Fruit fly (Drosophila melanogaster) whole organism, embryonic: Measurements from ENCODE around the gene CG18428.

Experiments
- Antp ChIP-seq: fragments of 200-800 bp; sonication (Bioruptor generic); optimal IDR thresholded peaks from 3 replicates; lab custom pipeline; 2016; ENCODE audit warnings: missing biosample characterization, missing genetic modification characterization
- Atf3 ChIP-seq: fragments of 200-800 bp; sonication (Bioruptor generic); optimal IDR thresholded peaks from 3 replicates; lab custom pipeline; 2016; ENCODE audit warnings: missing biosample characterization, missing genetic modification characterization
- B-H2 ChIP-seq: fragments of 200-800 bp; sonication (Bioruptor generic); optimal IDR thresholded peaks from 2 replicates; lab custom pipeline; 2018; ENCODE audit warnings: missing biosample characterization, mild to moderate bottlenecking, missing genetic modification characterization
- C15 ChIP-seq: fragments of 200-800 bp; sonication (Bioruptor generic); IDR thresholded peaks from 3 replicates; pipeline ENCODE4 v1.3.6; 2022; ENCODE audit warnings: missing biosample characterization, missing genetic modification characterization
- CG11247 ChIP-seq: fragments of 200-800 bp; sonication (Bioruptor generic); IDR thresholded peaks from 2 replicates; pipeline ENCODE4 v1.3.6; 2022; ENCODE audit warnings: missing biosample characterization, missing genetic modification characterization
- CG12104 ChIP-seq: fragments of 200-800 bp; sonication (Bioruptor generic); optimal IDR thresholded peaks from 3 replicates; lab custom pipeline; 2016; ENCODE audit warnings: missing biosample characterization, missing genetic modification characterization
- CG12744 ChIP-seq: fragments of 200-800 bp; sonication (Bioruptor generic); optimal IDR thresholded peaks from 2 replicates; lab custom pipeline; 2016; ENCODE audit warnings: missing biosample characterization, missing genetic modification characterization
- CG13624 ChIP-seq: fragments of 200-800 bp; sonication (Bioruptor generic); optimal IDR thresholded peaks from 2 replicates; lab custom pipeline; 2016; ENCODE audit warnings: missing biosample characterization, missing genetic modification characterization
- CG17361 ChIP-seq: fragments of 200-800 bp; sonication (Bioruptor generic); IDR thresholded peaks from 3 replicates; pipeline ENCODE4 v1.3.6; 2022; ENCODE audit warnings: missing biosample characterization, missing genetic modification characterization
- CG17802 ChIP-seq: fragments of 200-800 bp; sonication (Bioruptor generic); optimal IDR thresholded peaks from 2 replicates; lab custom pipeline; 2018; ENCODE audit warnings: missing biosample characterization, mild to moderate bottlenecking, missing genetic modification characterization, moderate library complexity
- CG18599 ChIP-seq: fragments of 200-800 bp; sonication (Bioruptor generic); optimal IDR thresholded peaks from 3 replicates; lab custom pipeline; 2017; ENCODE audit warnings: missing biosample characterization, missing genetic modification characterization, mild to moderate bottlenecking, moderate library complexity, missing genetic modification reagents
- CG18764 ChIP-seq: fragments of 200-800 bp; sonication (Bioruptor generic); optimal IDR thresholded peaks from 3 replicates; lab custom pipeline; 2016; ENCODE audit warnings: missing biosample characterization, missing genetic modification characterization
- CG3065 ChIP-seq: fragments of 200-800 bp; sonication (Bioruptor generic); optimal IDR thresholded peaks from 2 replicates; lab custom pipeline; 2016; ENCODE audit warnings: missing biosample characterization, missing genetic modification characterization
- CG42726 ChIP-seq: fragments of 200-800 bp; sonication (Bioruptor generic); IDR thresholded peaks from 2 replicates; pipeline ENCODE4 v1.3.6; 2022; ENCODE audit warnings: missing biosample characterization, missing genetic modification characterization; ENCODE audit not compliant: partially characterized antibody
- CG6683 ChIP-seq: fragments of 200-800 bp; sonication (Bioruptor generic); optimal IDR thresholded peaks from 2 replicates; lab custom pipeline; 2017; ENCODE audit warnings: missing biosample characterization, mild to moderate bottlenecking, missing genetic modification characterization, missing genetic modification reagents
- CG6813 ChIP-seq: fragments of 200-800 bp; sonication (Bioruptor generic); optimal IDR thresholded peaks from 2 replicates; lab custom pipeline; 2017; ENCODE audit warnings: missing biosample characterization, missing genetic modification characterization, mild to moderate bottlenecking, moderate library complexity, missing genetic modification reagents
- CG8765 ChIP-seq: fragments of 200-800 bp; sonication (Bioruptor generic); IDR thresholded peaks from 2 replicates; pipeline ENCODE4 v1.3.6; 2022; ENCODE audit warnings: missing biosample characterization, missing genetic modification characterization
- CG9215 ChIP-seq: fragments of 200-800 bp; sonication (Bioruptor generic); IDR thresholded peaks from 2 replicates; pipeline ENCODE4 v1.3.6; 2022; ENCODE audit warnings: missing biosample characterization, missing genetic modification characterization
- CG9932 ChIP-seq: fragments of 200-800 bp; sonication (Bioruptor generic); IDR thresholded peaks from 2 replicates; pipeline ENCODE4 v1.3.6; 2022; ENCODE audit warnings: missing biosample characterization, missing genetic modification characterization
- Dek ChIP-seq: fragments of 200-800 bp; sonication (Bioruptor generic); optimal IDR thresholded peaks from 3 replicates; lab custom pipeline; 2019; ENCODE audit warnings: missing biosample characterization, mild to moderate bottlenecking, missing genetic modification characterization, moderate library complexity
- E2f2 ChIP-seq: fragments of 200-800 bp; sonication (Bioruptor generic); IDR thresholded peaks from 2 replicates; pipeline ENCODE4 v1.3.6; 2022; ENCODE audit warnings: missing biosample characterization, missing genetic modification characterization
- HLH3B ChIP-seq: fragments of 200-800 bp; sonication (Bioruptor generic); IDR thresholded peaks from 2 replicates; pipeline ENCODE4 v1.3.6; 2022; ENCODE audit warnings: missing biosample characterization, missing genetic modification characterization
- Hey ChIP-seq: fragments of 200-800 bp; sonication (Bioruptor generic); optimal IDR thresholded peaks from 3 replicates; lab custom pipeline; 2018; ENCODE audit warnings: missing biosample characterization, mild to moderate bottlenecking, missing genetic modification characterization
- Hmr ChIP-seq: fragments of 200-800 bp; sonication (Bioruptor generic); optimal IDR thresholded peaks from 3 replicates; lab custom pipeline; 2017; ENCODE audit warnings: mild to moderate bottlenecking, missing biosample characterization, missing genetic modification reagents, missing genetic modification characterization
- Jarid2 ChIP-seq: fragments of 200-800 bp; sonication (Bioruptor generic); optimal IDR thresholded peaks from 3 replicates; lab custom pipeline; 2017; ENCODE audit warnings: mild to moderate bottlenecking, missing biosample characterization, missing genetic modification reagents, missing genetic modification characterization
- MTF-1 ChIP-seq: fragments of 200-800 bp; sonication (Bioruptor generic); optimal IDR thresholded peaks from 2 replicates; lab custom pipeline; 2018; ENCODE audit warnings: missing biosample characterization, mild to moderate bottlenecking, missing genetic modification characterization, borderline replicate concordance
- Nf-YB ChIP-seq: fragments of 200-800 bp; sonication (Bioruptor generic); optimal IDR thresholded peaks from 3 replicates; lab custom pipeline; 2019; ENCODE audit warnings: missing biosample characterization, mild to moderate bottlenecking, missing genetic modification characterization, moderate library complexity
- Side ChIP-seq: fragments of 200-800 bp; sonication (Bioruptor generic); optimal IDR thresholded peaks from 2 replicates; lab custom pipeline; 2016; ENCODE audit warnings: missing biosample characterization, missing genetic modification characterization
- Six4 ChIP-seq: fragments of 200-800 bp; sonication (Bioruptor generic); optimal IDR thresholded peaks from 2 replicates; lab custom pipeline; 2016; ENCODE audit warnings: missing biosample characterization, missing genetic modification characterization
- Spps ChIP-seq: fragments of 200-800 bp; sonication (Bioruptor generic); optimal IDR thresholded peaks from 2 replicates; lab custom pipeline; 2018; ENCODE audit warnings: missing biosample characterization, mild to moderate bottlenecking, missing genetic modification characterization
- YL-1 ChIP-seq: fragments of 200-800 bp; sonication (Bioruptor generic); optimal IDR thresholded peaks from 3 replicates; lab custom pipeline; 2017; ENCODE audit warnings: missing biosample characterization, mild to moderate bottlenecking, missing genetic modification characterization
- ac ChIP-seq: fragments of 200-800 bp; sonication (Bioruptor generic); optimal IDR thresholded peaks from 3 replicates; lab custom pipeline; 2017; ENCODE audit warnings: missing biosample characterization, mild to moderate bottlenecking, missing genetic modification characterization
- az2 ChIP-seq: fragments of 200-800 bp; sonication (Bioruptor generic); optimal IDR thresholded peaks from 3 replicates; lab custom pipeline; 2016; ENCODE audit warnings: missing biosample characterization, missing genetic modification characterization
- bowl ChIP-seq: fragments of 200-800 bp; sonication (Bioruptor generic); IDR thresholded peaks from 2 replicates; pipeline ENCODE4 v1.3.6; 2022; ENCODE audit warnings: missing biosample characterization, missing genetic modification characterization
- cato ChIP-seq: fragments of 200-800 bp; sonication (Bioruptor generic); optimal IDR thresholded peaks from 2 replicates; lab custom pipeline; 2016; ENCODE audit warnings: missing biosample characterization, missing genetic modification characterization, borderline replicate concordance
- croc ChIP-seq: fragments of 200-800 bp; sonication (Bioruptor generic); conservative IDR thresholded peaks from 3 replicates; pipeline ENCODE4 v1.3.6; 2022; ENCODE audit warnings: missing biosample characterization, missing genetic modification characterization
- crp ChIP-seq, 2 experiments: fragments of 200-800 bp; sonication (Bioruptor generic); optimal IDR thresholded peaks; 2 replicates in 1 of 2; 3 replicates in 1 of 2; lab custom pipeline; 2017; ENCODE audit warnings: missing biosample characterization in 2 of 2, missing genetic modification characterization in 2 of 2, mild to moderate bottlenecking in 1 of 2, moderate library complexity in 1 of 2
- disco-r ChIP-seq: fragments of 200-800 bp; sonication (Bioruptor generic); optimal IDR thresholded peaks from 2 replicates; lab custom pipeline; 2016; ENCODE audit warnings: missing biosample characterization, missing genetic modification characterization
- fd64A ChIP-seq: fragments of 200-800 bp; sonication (Bioruptor generic); optimal IDR thresholded peaks from 3 replicates; lab custom pipeline; 2018; ENCODE audit warnings: missing biosample characterization, mild to moderate bottlenecking, missing genetic modification characterization
- ind ChIP-seq: fragments of 200-800 bp; sonication (Bioruptor generic); optimal IDR thresholded peaks from 3 replicates; lab custom pipeline; 2016; ENCODE audit warnings: missing biosample characterization, missing genetic modification characterization
- jing ChIP-seq: fragments of 200-800 bp; sonication (Bioruptor generic); optimal IDR thresholded peaks from 2 replicates; lab custom pipeline; 2018; ENCODE audit warnings: missing biosample characterization, mild to moderate bottlenecking, missing genetic modification characterization
- p53 ChIP-seq: fragments of 200-800 bp; sonication (Bioruptor generic); optimal IDR thresholded peaks from 2 replicates; lab custom pipeline; 2016; ENCODE audit warnings: missing biosample characterization, missing genetic modification characterization
- pho ChIP-seq: fragments of 200-800 bp; sonication (Bioruptor generic); optimal IDR thresholded peaks from 2 replicates; lab custom pipeline; 2016; ENCODE audit warnings: missing biosample characterization, missing genetic modification characterization
- seq ChIP-seq: fragments of 200-800 bp; sonication (Bioruptor generic); IDR thresholded peaks from 2 replicates; pipeline ENCODE4 v1.3.6; 2022; ENCODE audit warnings: missing biosample characterization, missing genetic modification characterization
- sr ChIP-seq: fragments of 200-800 bp; sonication (Bioruptor generic); IDR thresholded peaks from 3 replicates; pipeline ENCODE4 v1.3.6; 2022; ENCODE audit warnings: missing biosample characterization, missing genetic modification characterization
- tna ChIP-seq: fragments of 200-800 bp; sonication (Bioruptor generic); IDR thresholded peaks from 2 replicates; pipeline ENCODE4 v1.3.6; 2022; ENCODE audit warnings: missing biosample characterization, missing genetic modification characterization; ENCODE audit not compliant: partially characterized antibody
- wor ChIP-seq: fragments of 200-800 bp; sonication (Bioruptor generic); IDR thresholded peaks from 2 replicates; pipeline ENCODE4 v1.3.6; 2022; ENCODE audit warnings: missing biosample characterization, missing genetic modification characterization
- z ChIP-seq: fragments of 200-800 bp; sonication (Bioruptor generic); IDR thresholded peaks from 3 replicates; pipeline ENCODE4 v1.3.6; 2022; ENCODE audit warnings: missing biosample characterization, missing genetic modification characterization

Gene CG18428

dm6 chr3R:24099039-24100026 is 9.8 kb upstream of the CG18428 start (continued):
- TF ChIP-seq CG6813 (GFP tag; lab: Kevin White, UChicago) (peak; percentile 64), Dek (peak; percentile 58), CG18764 (GFP tag; lab: Kevin White, UChicago) (peak; percentile 65), E2f2 (GFP tag; lab: Robert Waterston, UW) (peak; percentile 64), CG3065 (GFP tag; lab: Kevin White, UChicago) (peak; percentile 68), YL-1 (GFP tag; lab: Kevin White, UChicago) (no peak), CG12104 (peak; percentile 56), fd64A (no peak), ind (GFP tag; lab: Kevin White, UChicago) (peak; percentile 82), z (GFP tag; lab: Robert Waterston, UW) (no peak), CG17802 (tag; lab: Kevin White, UChicago) (peak; percentile 45), Nf-YB (GFP tag; lab: Kevin White, UChicago) (peak; percentile 32), MTF-1 (GFP tag; lab: Kevin White, UChicago) (peak; percentile 36), seq (GFP tag; lab: Robert Waterston, UW) (peak; percentile 85), cato (peak; percentile 36), wor (GFP tag; lab: Robert Waterston, UW) (peak; percentile 61; the same call in 1 of the 2 replicates), CG13624 (GFP tag; lab: Kevin White, UChicago) (peak; percentile 84), B-H2 (no peak), Side (GFP tag; lab: Kevin White, UChicago) (peak; percentile 69), pho (GFP tag; lab: Kevin White, UChicago) (peak; percentile 74), HLH3B (GFP tag; lab: Robert Waterston, UW) (peak; percentile 89), Atf3 (peak; percentile 58), Jarid2 (no peak), CG9932 (GFP tag; lab: Robert Waterston, UW) (peak; percentile 79), croc (GFP tag; lab: Robert Waterston, UW) (no peak; the same call in 2 of the 3 replicates), CG6683 (no peak), C15 (peak; percentile 60; the same call in 1 of the 3 replicates), ac (GFP tag; lab: Kevin White, UChicago) (peak; percentile 16), az2 (GFP tag; lab: Kevin White, UChicago) (peak; percentile 85), Six4 (peak; percentile 62), CG12744 (GFP tag; lab: Kevin White, UChicago) (peak; percentile 39), p53 (peak; percentile 2), sr (GFP tag; lab: Robert Waterston, UW) (peak; percentile 40; the same call in 2 of the 3 replicates), bowl (GFP tag; lab: Robert Waterston, UW) (0 out of 2 replicates have a peak, but pooled peaks have one; percentile 50), tna (GFP tag; lab: Robert Waterston, UW) (no peak), CG9215 (GFP tag; lab: Robert Waterston, UW) (peak; percentile 63), CG42726 (no peak), Hmr (GFP tag; lab: Kevin White, UChicago) (peak; percentile 64), CG17361 (GFP tag; lab: Robert Waterston, UW) (peak; percentile 51), Hey (tag; lab: Kevin White, UChicago) (no peak), Spps (tag; lab: Kevin White, UChicago) (peak; percentile 19), jing (GFP tag; lab: Kevin White, UChicago) (peak; percentile 72), CG18599 (GFP tag; lab: Kevin White, UChicago) (peak; percentile 80), crp (GFP tag; optimal IDR thresholded peaks at IDR 0.05; lab: Kevin White, UChicago) (no peak), CG11247 (peak; percentile 69), disco-r (GFP tag; lab: Kevin White, UChicago) (peak; percentile 39), Antp (GFP tag; lab: Kevin White, UChicago) (peak; percentile 78), CG8765 (GFP tag; lab: Robert Waterston, UW) (0 out of 2 replicates have a peak, but pooled peaks have one; percentile 16)
